Worm (Caenorhabditis elegans) whole organism, L4 larva: ENCODE data around the gene pes-23.
A peak's percentile ranks its signal among the peaks of the same experiment; 100 is the strongest.

Experiments used
- D1046.2 ChIP-seq: fragments of 200-800 bp; sonication (Bioruptor generic); IDR thresholded peaks from 2 replicates; pipeline ENCODE4 v1.3.6; 2022; ENCODE audit warnings: missing genetic modification characterization, missing compliant biosample characterization
- F26F4.8 ChIP-seq: fragments of 200-800 bp; sonication (Bioruptor generic); conservative IDR thresholded peaks from 2 replicates; pipeline ENCODE4 v1.3.6; 2022; ENCODE audit warnings: missing genetic modification characterization, missing compliant biosample characterization
- F44E2.7 ChIP-seq: fragments of 200-800 bp; sonication (Bioruptor generic); IDR thresholded peaks from 2 replicates; pipeline ENCODE4 v2.1.2; 2022; ENCODE audit warnings: missing genetic modification characterization, missing compliant biosample characterization
- T26A8.4 ChIP-seq: fragments of 200-800 bp; sonication (Bioruptor generic); IDR thresholded peaks from 2 replicates; pipeline ENCODE4 v1.3.6; 2022; ENCODE audit warnings: missing genetic modification characterization, missing compliant biosample characterization
- Y5F2A.4 ChIP-seq: fragments of 200-800 bp; sonication (Bioruptor generic); optimal IDR thresholded peaks from 2 replicates; lab custom pipeline; 2018; ENCODE audit warnings: mild to moderate bottlenecking, missing genetic modification characterization, missing compliant biosample characterization
- ZK546.5 ChIP-seq, 2 experiments: sonication (generic microtip); optimal IDR thresholded peaks; 2 replicates each; lab custom pipeline; 2017; ENCODE audit warnings: missing biosample characterization in 2 of 2, missing genetic modification characterization in 2 of 2
- aha-1 ChIP-seq: fragments of 150-350 bp; peaks from one replicate; lab custom pipeline; 2014; ENCODE audit warnings: missing biosample characterization, missing genetic modification characterization
- ama-1 ChIP-seq: fragments of 150-350 bp; optimal IDR thresholded peaks from 2 replicates; lab custom pipeline; 2014; ENCODE audit warnings: inconsistent platforms, mixed read lengths
- attf-4 ChIP-seq: sonication (generic microtip); optimal IDR thresholded peaks from 3 replicates; lab custom pipeline; 2017; ENCODE audit warnings: missing biosample characterization, missing genetic modification characterization
- ceh-28 ChIP-seq: fragments of 150-350 bp; optimal IDR thresholded peaks from 2 replicates; lab custom pipeline; 2014; ENCODE audit warnings: missing biosample characterization, missing genetic modification reagents, missing genetic modification characterization
- ceh-44 ChIP-seq: fragments of 200-800 bp; sonication (Bioruptor generic); IDR thresholded peaks from 2 replicates; pipeline ENCODE4 v1.3.6; 2022; ENCODE audit warnings: missing genetic modification reagents, missing genetic modification characterization, missing compliant biosample characterization
- ceh-82 ChIP-seq: sonication (generic microtip); optimal IDR thresholded peaks from 2 replicates; lab custom pipeline; 2017; ENCODE audit warnings: missing biosample characterization, missing genetic modification characterization
- cey-2 ChIP-seq: sonication (generic microtip); optimal IDR thresholded peaks from 3 replicates; lab custom pipeline; 2017; ENCODE audit warnings: missing genetic modification characterization, mild to moderate bottlenecking, missing compliant biosample characterization, antibody characterized with exemption, borderline replicate concordance; ENCODE audit not compliant: insufficient read depth
- ctbp-1 ChIP-seq: fragments of 200-800 bp; sonication (Bioruptor generic); IDR thresholded peaks from 2 replicates; pipeline ENCODE4 v1.3.6; 2022; ENCODE audit warnings: missing genetic modification reagents, missing genetic modification characterization, missing compliant biosample characterization
- daf-16 ChIP-seq, 3 experiments: sonication (generic microtip); optimal IDR thresholded peaks; 2 replicates each; lab custom pipeline; 2016 to 2017; ENCODE audit warnings: missing genetic modification characterization in 3 of 3, missing genetic modification reagents in 3 of 3, mild to moderate bottlenecking in 2 of 3, missing compliant biosample characterization in 2 of 3, missing biosample characterization in 1 of 3, moderate library complexity in 1 of 3
- daf-19 ChIP-seq: fragments of 200-800 bp; sonication (Bioruptor generic); conservative IDR thresholded peaks from 2 replicates; pipeline ENCODE4 v1.3.6; 2022; ENCODE audit warnings: missing genetic modification characterization, missing compliant biosample characterization
- dmd-6 ChIP-seq: fragments of 200-800 bp; sonication (Bioruptor generic); IDR thresholded peaks from 2 replicates; pipeline ENCODE4 v1.3.6; 2022; ENCODE audit warnings: missing genetic modification reagents, missing genetic modification characterization, missing compliant biosample characterization
- dve-1 ChIP-seq: sonication (generic microtip); optimal IDR thresholded peaks from 2 replicates; lab custom pipeline; 2017; ENCODE audit warnings: antibody characterized with exemption, mild to moderate bottlenecking, missing genetic modification characterization, missing compliant biosample characterization; ENCODE audit not compliant: insufficient read depth
- egl-43 ChIP-seq: fragments of 200-800 bp; sonication (Bioruptor generic); IDR thresholded peaks from 2 replicates; pipeline ENCODE4 v1.3.6; 2022; ENCODE audit warnings: missing genetic modification reagents, missing genetic modification characterization, missing compliant biosample characterization
- fos-1 ChIP-seq: fragments of 150-350 bp; optimal IDR thresholded peaks from 2 replicates; lab custom pipeline; 2014; ENCODE audit warnings: missing biosample characterization, missing genetic modification characterization
- hlh-11 ChIP-seq: fragments of 200-800 bp; sonication (Bioruptor generic); optimal IDR thresholded peaks from 2 replicates; lab custom pipeline; 2018; ENCODE audit warnings: mild to moderate bottlenecking, missing genetic modification characterization, missing compliant biosample characterization
- hlh-30 ChIP-seq: sonication (generic microtip); optimal IDR thresholded peaks from 2 replicates; lab custom pipeline; 2017; ENCODE audit warnings: antibody characterized with exemption, mild to moderate bottlenecking, missing genetic modification characterization, missing compliant biosample characterization; ENCODE audit not compliant: insufficient read depth
- hmg-1.1 ChIP-seq: fragments of 200-800 bp; sonication (Bioruptor generic); IDR thresholded peaks from 2 replicates; pipeline ENCODE4 v1.3.6; 2022; ENCODE audit warnings: missing genetic modification reagents, missing genetic modification characterization, missing compliant biosample characterization
- lim-7 ChIP-seq: fragments of 200-800 bp; sonication (Bioruptor generic); IDR thresholded peaks from 2 replicates; pipeline ENCODE4 v1.3.6; 2022; ENCODE audit warnings: missing genetic modification characterization, missing compliant biosample characterization
- lin-29 ChIP-seq: fragments of 200-800 bp; sonication (Bioruptor generic); IDR thresholded peaks from 2 replicates; pipeline ENCODE4 v1.3.6; 2022; ENCODE audit warnings: missing genetic modification reagents, missing genetic modification characterization, missing compliant biosample characterization
- lin-39 ChIP-seq: fragments of 150-350 bp; optimal IDR thresholded peaks from 2 replicates; lab custom pipeline; 2014; ENCODE audit warnings: missing biosample characterization, missing genetic modification reagents, missing genetic modification characterization
- lsy-2 ChIP-seq, 2 experiments: fragments of 150-350 bp in 1 of 2; sonication (generic microtip) in 1 of 2; optimal IDR thresholded peaks; 2 replicates each; lab custom pipeline; 2014 to 2017; ENCODE audit warnings: missing biosample characterization in 2 of 2, missing genetic modification characterization in 2 of 2
- madf-9 ChIP-seq: fragments of 200-800 bp; sonication (Bioruptor generic); conservative IDR thresholded peaks from 2 replicates; pipeline ENCODE4 v1.3.6; 2022; ENCODE audit warnings: missing genetic modification reagents, missing genetic modification characterization, missing compliant biosample characterization
- mdl-1 ChIP-seq, 2 experiments: fragments of 150-350 bp in 1 of 2; sonication (generic microtip) in 1 of 2; optimal IDR thresholded peaks; 2 replicates each; lab custom pipeline; 2014 to 2017; ENCODE audit warnings: missing biosample characterization in 2 of 2, missing genetic modification characterization in 2 of 2
- mdt-29 ChIP-seq: fragments of 200-800 bp; sonication (Bioruptor generic); IDR thresholded peaks from 2 replicates; pipeline ENCODE4 v1.3.6; 2022; ENCODE audit warnings: missing genetic modification reagents, missing genetic modification characterization, missing compliant biosample characterization
- mep-1 ChIP-seq: fragments of 150-350 bp; sonication (generic microtip); optimal IDR thresholded peaks from 3 replicates; lab custom pipeline; 2014; ENCODE audit warnings: missing biosample characterization, missing genetic modification characterization
- mes-2 ChIP-seq: sonication (generic microtip); optimal IDR thresholded peaks from 2 replicates; lab custom pipeline; 2016; ENCODE audit warnings: missing genotype, mild to moderate bottlenecking, missing genetic modification characterization, missing compliant biosample characterization; ENCODE audit not compliant: poor library complexity, severe bottlenecking
- mxl-3 ChIP-seq: fragments of 200-800 bp; sonication (Bioruptor generic); optimal IDR thresholded peaks from 2 replicates; lab custom pipeline; 2018; ENCODE audit warnings: mild to moderate bottlenecking, missing genetic modification characterization, missing compliant biosample characterization
- nhr-10 ChIP-seq: fragments of 150-350 bp; optimal IDR thresholded peaks from 2 replicates; lab custom pipeline; 2014; ENCODE audit warnings: missing biosample characterization, missing genetic modification characterization
- nhr-11 ChIP-seq: fragments of 150-350 bp; optimal IDR thresholded peaks from 2 replicates; lab custom pipeline; 2014; ENCODE audit warnings: missing biosample characterization, missing genetic modification characterization
- nhr-28 ChIP-seq: fragments of 150-350 bp; optimal IDR thresholded peaks from 2 replicates; lab custom pipeline; 2014; ENCODE audit warnings: missing biosample characterization, missing genetic modification characterization
- pha-4 ChIP-seq, 2 experiments: fragments of 150-350 bp in 1 of 2; fragments of 200-800 bp in 1 of 2; sonication (Bioruptor generic) in 1 of 2; IDR thresholded peaks in 1 of 2; optimal IDR thresholded peaks in 1 of 2; 2 replicates each; pipeline versions ENCODE4 v1.3.6 to Lab custom; 2014 to 2022; ENCODE audit warnings: missing genetic modification characterization in 2 of 2, missing genetic modification reagents in 2 of 2, missing biosample characterization in 1 of 2, missing compliant biosample characterization in 1 of 2
- php-3 ChIP-seq: fragments of 200-800 bp; sonication (Bioruptor generic); IDR thresholded peaks from 2 replicates; pipeline ENCODE4 v1.3.6; 2022; ENCODE audit warnings: missing genetic modification reagents, missing genetic modification characterization, missing compliant biosample characterization
- pqm-1 ChIP-seq: sonication (generic microtip); optimal IDR thresholded peaks from 2 replicates; lab custom pipeline; 2017; ENCODE audit warnings: missing biosample characterization, missing genetic modification characterization
- rbr-2 ChIP-seq: sonication (generic microtip); optimal IDR thresholded peaks from 2 replicates; lab custom pipeline; 2016; ENCODE audit warnings: missing genotype, missing genetic modification characterization, missing compliant biosample characterization
- sdz-12 ChIP-seq: fragments of 200-800 bp; sonication (Bioruptor generic); optimal IDR thresholded peaks from 2 replicates; lab custom pipeline; 2018; ENCODE audit warnings: mild to moderate bottlenecking, missing genetic modification characterization, missing compliant biosample characterization
- set-16 ChIP-seq: fragments of 200-800 bp; sonication (Bioruptor generic); IDR thresholded peaks from 2 replicates; pipeline ENCODE4 v1.3.6; 2022; ENCODE audit warnings: missing genetic modification reagents, missing genetic modification characterization, missing compliant biosample characterization
- snpc-4 ChIP-seq: fragments of 150-350 bp; optimal IDR thresholded peaks from 2 replicates; lab custom pipeline; 2014; ENCODE audit warnings: missing biosample characterization, missing genetic modification characterization
- spr-1 ChIP-seq: sonication (generic microtip); optimal IDR thresholded peaks from 2 replicates; lab custom pipeline; 2016; ENCODE audit warnings: mild to moderate bottlenecking, missing genetic modification characterization, missing compliant biosample characterization
- tra-1 ChIP-seq: fragments of 200-800 bp; sonication (Bioruptor generic); IDR thresholded peaks from 2 replicates; pipeline ENCODE4 v1.3.6; 2022; ENCODE audit warnings: missing genetic modification reagents, missing genetic modification characterization, missing compliant biosample characterization
- unc-130 ChIP-seq: sonication (generic microtip); optimal IDR thresholded peaks from 2 replicates; lab custom pipeline; 2016; ENCODE audit warnings: missing genetic modification reagents, missing genetic modification characterization, missing compliant biosample characterization
- unc-62 ChIP-seq, 3 experiments: fragments of 150-350 bp in 1 of 3; sonication (generic microtip); optimal IDR thresholded peaks in 2 of 3; peaks in 1 of 3; 1 replicate in 1 of 3; 2 replicates in 2 of 3; lab custom pipeline; 2014 to 2017; ENCODE audit warnings: missing biosample characterization in 3 of 3, missing genetic modification characterization in 3 of 3, missing genetic modification reagents in 3 of 3, missing genotype in 1 of 3

The pes-23 gene

ce11 chrX:6932134-6932533 is 31.0 kb downstream of the pes-23 start, which contains the start of gene F14B8.6:
Gene F14B8.6 (minus strand): TSS chrX:6932425.
- no peak for TF ChIP-seq set-16
- TF ChIP-seq attf-4 (tag; lab: Kevin White, UChicago), result no peak
- TF ChIP-seq lin-39 (tag; lab: Kevin White, UChicago), result no peak
- TF ChIP-seq dmd-6 (GFP tag; lab: Robert Waterston, UW), result peak; percentile 84
- no peak for TF ChIP-seq nhr-11 (tag; lab: Kevin White, UChicago)
- peak; percentile 69 for TF ChIP-seq php-3 (GFP tag; lab: Robert Waterston, UW)
- 0 out of 2 replicates have a peak, but pooled peaks have one; percentile 15 for TF ChIP-seq tra-1
- no peak for TF ChIP-seq rbr-2 (tag; lab: Kevin White, UChicago)
- TF ChIP-seq hlh-30, result peak; percentile 9
- no peak for TF ChIP-seq T26A8.4 (GFP tag; lab: Robert Waterston, UW)
- TF ChIP-seq pqm-1 (tag; lab: Kevin White, UChicago), result peak; percentile 17
- no peak for TF ChIP-seq lin-29 (GFP tag; lab: Robert Waterston, UW)
- no peak for TF ChIP-seq egl-43 (GFP tag; lab: Robert Waterston, UW)
- no peak for TF ChIP-seq ceh-82 (tag; lab: Kevin White, UChicago)
- TF ChIP-seq aha-1 (tag; lab: Kevin White, UChicago), result peak; percentile 13
- TF ChIP-seq ZK546.5 (tag; optimal IDR thresholded peaks at IDR 0.05; lab: Kevin White, UChicago), result no peak
- TF ChIP-seq dve-1, result peak; percentile 36
- no peak for TF ChIP-seq daf-19 (GFP tag; lab: Robert Waterston, UW)
- TF ChIP-seq fos-1, result no peak
- peak; percentile 48 to 68 for TF ChIP-seq mdl-1 (tag; optimal IDR thresholded peaks at IDR 0.05; lab: Kevin White, UChicago)
- TF ChIP-seq mep-1, result peak; percentile 23
- TF ChIP-seq nhr-28, result peak; percentile 43
- TF ChIP-seq ctbp-1 (GFP tag; lab: Robert Waterston, UW), result no peak
- TF ChIP-seq pha-4 (GFP tag; IDR thresholded peaks at IDR 0.05; lab: Robert Waterston, UW), result no peak
- peak; percentile 3 for TF ChIP-seq pha-4 (tag; optimal IDR thresholded peaks at IDR 0.05; lab: Kevin White, UChicago)
- no peak for TF ChIP-seq unc-130 (GFP tag; lab: Kevin White, UChicago)
- no peak for TF ChIP-seq sdz-12 (GFP tag; lab: Kevin White, UChicago)
- TF ChIP-seq hlh-11 (tag; lab: Kevin White, UChicago), result peak; percentile 74
- TF ChIP-seq mxl-3 (GFP tag; lab: Kevin White, UChicago), result peak; percentile 10
- TF ChIP-seq ceh-28 (tag; lab: Kevin White, UChicago), result no peak
- no peak for TF ChIP-seq daf-16 (GFP tag; optimal IDR thresholded peaks at IDR 0.05; lab: Kevin White, UChicago)
- TF ChIP-seq daf-16 (tag; optimal IDR thresholded peaks at IDR 0.05; lab: Kevin White, UChicago), result peak; percentile 78
- no peak for TF ChIP-seq ama-1 (lab: Kevin White, UChicago)
- TF ChIP-seq Y5F2A.4 (GFP tag; lab: Kevin White, UChicago), result no peak
- TF ChIP-seq, all 104 proteins: peak for 14

- TF ChIP-seq mes-2 (no peak), lim-7 (GFP tag; lab: Robert Waterston, UW) (no peak), lsy-2 (tag; optimal IDR thresholded peaks at IDR 0.05; lab: Kevin White, UChicago) (peak in 1 of 2 experiments; percentile 71), nhr-10 (no peak), ceh-82 (tag; lab: Kevin White, UChicago) (no peak), mdt-29 (GFP tag; lab: Robert Waterston, UW) (no peak), D1046.2 (GFP tag; lab: Robert Waterston, UW) (no peak), unc-62 (GFP tag; optimal IDR thresholded peaks at IDR 0.05 in 1 of 2; lab: Kevin White, UChicago) (peak in 1 of 2 experiments; percentile 46), unc-62 (tag; optimal IDR thresholded peaks at IDR 0.05; lab: Kevin White, UChicago) (no peak), ceh-44 (GFP tag; lab: Robert Waterston, UW) (no peak), hlh-30 (peak; percentile 72), cey-2 (tag; lab: Kevin White, UChicago) (no peak), ctbp-1 (GFP tag; lab: Robert Waterston, UW) (no peak), spr-1 (tag; lab: Kevin White, UChicago) (no peak), mep-1 (peak; percentile 51), rbr-2 (tag; lab: Kevin White, UChicago) (peak; percentile 9), snpc-4 (no peak), hmg-1.1 (GFP tag; lab: Robert Waterston, UW) (no peak), nhr-28 (peak; percentile 47), mdl-1 (tag; optimal IDR thresholded peaks at IDR 0.05; lab: Kevin White, UChicago) (peak in 1 of 2 experiments; percentile 33), fos-1 (no peak), F26F4.8 (no peak), madf-9 (GFP tag; lab: Robert Waterston, UW) (no peak), dmd-6 (GFP tag; lab: Robert Waterston, UW) (no peak), mxl-3 (GFP tag; lab: Kevin White, UChicago) (no peak), daf-16 (GFP tag; optimal IDR thresholded peaks at IDR 0.05; lab: Kevin White, UChicago) (peak in 1 of 2 experiments; percentile 85), daf-16 (tag; optimal IDR thresholded peaks at IDR 0.05; lab: Kevin White, UChicago) (peak; percentile 96), F44E2.7 (GFP tag; lab: Robert Waterston, UW) (no peak)
Observed at ce11 chrX:6934453-6934852, 33.3 kb downstream of the pes-23 start.
